Fruit fly (Drosophila melanogaster) whole organism, embryonic: ENCODE measurements around the gene pnt.

Source experiments
- Atf3 ChIP-seq: fragments of 200-800 bp; sonication (Bioruptor generic); optimal IDR thresholded peaks from 3 replicates; lab custom pipeline; 2016; ENCODE audit warnings: missing biosample characterization, missing genetic modification characterization
- Bteb2 ChIP-seq: fragments of 200-800 bp; sonication (Bioruptor generic); optimal IDR thresholded peaks from 2 replicates; lab custom pipeline; 2016; ENCODE audit warnings: missing biosample characterization, missing genetic modification characterization
- CG10209 ChIP-seq: fragments of 200-800 bp; sonication (Bioruptor generic); optimal IDR thresholded peaks from 3 replicates; lab custom pipeline; 2017; ENCODE audit warnings: missing biosample characterization, mild to moderate bottlenecking, missing genetic modification characterization, missing genetic modification reagents
- CG10959 ChIP-seq: fragments of 200-800 bp; sonication (Bioruptor generic); IDR thresholded peaks from 2 replicates; pipeline ENCODE4 v1.3.6; 2022; ENCODE audit warnings: missing biosample characterization, missing genetic modification characterization
- CG11093 ChIP-seq: fragments of 200-800 bp; sonication (Bioruptor generic); IDR thresholded peaks from 3 replicates; pipeline ENCODE4 v1.3.6; 2022; ENCODE audit warnings: missing biosample characterization, missing genetic modification characterization
- CG11247 ChIP-seq: fragments of 200-800 bp; sonication (Bioruptor generic); IDR thresholded peaks from 2 replicates; pipeline ENCODE4 v1.3.6; 2022; ENCODE audit warnings: missing biosample characterization, missing genetic modification characterization
- CG15269 ChIP-seq: fragments of 200-800 bp; sonication (Bioruptor generic); optimal IDR thresholded peaks from 2 replicates; lab custom pipeline; 2018; ENCODE audit warnings: missing biosample characterization, mild to moderate bottlenecking, missing genetic modification characterization, moderate library complexity
- CG1529 ChIP-seq: fragments of 200-800 bp; sonication (Bioruptor generic); optimal IDR thresholded peaks from 3 replicates; lab custom pipeline; 2018; ENCODE audit warnings: missing biosample characterization, missing genetic modification characterization
- CG17568 ChIP-seq: fragments of 200-800 bp; sonication (Bioruptor generic); optimal IDR thresholded peaks from 2 replicates; lab custom pipeline; 2018; ENCODE audit warnings: missing biosample characterization, mild to moderate bottlenecking, missing genetic modification characterization, moderate library complexity
- CG2116 ChIP-seq: fragments of 200-800 bp; sonication (Bioruptor generic); optimal IDR thresholded peaks from 3 replicates; lab custom pipeline; 2018; ENCODE audit warnings: missing biosample characterization, mild to moderate bottlenecking, missing genetic modification characterization
- CG30431 ChIP-seq: fragments of 200-800 bp; sonication (Bioruptor generic); optimal IDR thresholded peaks from 2 replicates; lab custom pipeline; 2017; ENCODE audit warnings: missing biosample characterization, missing genetic modification characterization
- CG3281 ChIP-seq: fragments of 200-800 bp; sonication (Bioruptor generic); optimal IDR thresholded peaks from 3 replicates; lab custom pipeline; 2017; ENCODE audit warnings: missing biosample characterization, mild to moderate bottlenecking, missing genetic modification characterization
- CG5245 ChIP-seq: fragments of 200-800 bp; sonication (Bioruptor generic); optimal IDR thresholded peaks from 3 replicates; lab custom pipeline; 2016; ENCODE audit warnings: missing biosample characterization, missing genetic modification characterization
- Dfd ChIP-seq, 2 experiments: fragments of >200 bp; optimal IDR thresholded peaks; 2 replicates each; lab custom pipeline; 2017; ENCODE audit warnings: missing biosample characterization in 2 of 2, missing genetic modification characterization in 2 of 2
- Doc2 ChIP-seq: fragments of 200-800 bp; sonication (Bioruptor generic); IDR thresholded peaks from 2 replicates; pipeline ENCODE4 v1.3.6; 2022; ENCODE audit warnings: missing biosample characterization, missing genetic modification characterization
- Dp ChIP-seq: fragments of 200-800 bp; sonication (Bioruptor generic); optimal IDR thresholded peaks from 2 replicates; lab custom pipeline; 2018; ENCODE audit warnings: missing biosample characterization, mild to moderate bottlenecking, missing genetic modification characterization, moderate library complexity
- Fer1 ChIP-seq: fragments of 200-800 bp; sonication (Bioruptor generic); optimal IDR thresholded peaks from 2 replicates; lab custom pipeline; 2017; ENCODE audit warnings: missing biosample characterization, mild to moderate bottlenecking, missing genetic modification characterization
- HLH4C ChIP-seq: fragments of 200-800 bp; sonication (Bioruptor generic); IDR thresholded peaks from 3 replicates; pipeline ENCODE4 v1.3.6; 2022; ENCODE audit warnings: missing biosample characterization, missing genetic modification characterization; ENCODE audit not compliant: partially characterized antibody
- Lhr ChIP-seq: fragments of 200-800 bp; sonication (Bioruptor generic); optimal IDR thresholded peaks from 3 replicates; lab custom pipeline; 2017; ENCODE audit warnings: mild to moderate bottlenecking, missing biosample characterization, missing genetic modification reagents, missing genetic modification characterization
- MBD-R2 ChIP-seq: fragments of 200-800 bp; sonication (Bioruptor generic); IDR thresholded peaks from 2 replicates; pipeline ENCODE4 v1.3.6; 2022; ENCODE audit warnings: missing biosample characterization, missing genetic modification characterization
- Max ChIP-seq: fragments of 200-800 bp; sonication (Bioruptor generic); optimal IDR thresholded peaks from 2 replicates; lab custom pipeline; 2016; ENCODE audit warnings: missing biosample characterization, mild to moderate bottlenecking, missing genetic modification characterization
- Med ChIP-seq: fragments of 200-800 bp; sonication (Bioruptor generic); peaks from one replicate; lab custom pipeline; 2016; ENCODE audit warnings: missing biosample characterization, missing genetic modification characterization, mild to moderate bottlenecking, inconsistent platforms, moderate library complexity
- Meics ChIP-seq: fragments of 200-800 bp; sonication (Bioruptor generic); optimal IDR thresholded peaks from 2 replicates; lab custom pipeline; 2017; ENCODE audit warnings: missing biosample characterization, mild to moderate bottlenecking, missing genetic modification characterization
- Nf-YA ChIP-seq: fragments of 200-800 bp; sonication (Bioruptor generic); IDR thresholded peaks from 2 replicates; pipeline ENCODE4 v1.3.6; 2022; ENCODE audit warnings: missing biosample characterization, missing genetic modification characterization
- Nf-YB ChIP-seq: fragments of 200-800 bp; sonication (Bioruptor generic); optimal IDR thresholded peaks from 3 replicates; lab custom pipeline; 2019; ENCODE audit warnings: missing biosample characterization, mild to moderate bottlenecking, missing genetic modification characterization, moderate library complexity
- NfI ChIP-seq: fragments of 200-800 bp; sonication (Bioruptor generic); optimal IDR thresholded peaks from 3 replicates; lab custom pipeline; 2018; ENCODE audit warnings: missing biosample characterization, mild to moderate bottlenecking, missing genetic modification characterization, moderate library complexity
- Sry-δ ChIP-seq: fragments of 200-800 bp; sonication (Bioruptor generic); optimal IDR thresholded peaks from 2 replicates; lab custom pipeline; 2016; ENCODE audit warnings: missing biosample characterization, missing genetic modification characterization
- Xbp1 ChIP-seq: fragments of 200-800 bp; sonication (Bioruptor generic); optimal IDR thresholded peaks from 3 replicates; lab custom pipeline; 2016; ENCODE audit warnings: missing biosample characterization, mild to moderate bottlenecking, missing genetic modification characterization
- ara ChIP-seq: fragments of 200-800 bp; sonication (Bioruptor generic); IDR thresholded peaks from 2 replicates; pipeline ENCODE4 v1.3.6; 2022; ENCODE audit warnings: missing biosample characterization, missing genetic modification characterization
- bcd ChIP-seq: fragments of 200-800 bp; sonication (Bioruptor generic); optimal IDR thresholded peaks from 2 replicates; lab custom pipeline; 2017; ENCODE audit warnings: missing biosample characterization, mild to moderate bottlenecking, missing genetic modification characterization
- cg ChIP-seq: fragments of 200-800 bp; sonication (Bioruptor generic); optimal IDR thresholded peaks from 3 replicates; lab custom pipeline; 2019; ENCODE audit warnings: missing biosample characterization, mild to moderate bottlenecking, missing genetic modification characterization, moderate library complexity
- da ChIP-seq: fragments of 200-800 bp; sonication (Bioruptor generic); optimal IDR thresholded peaks from 2 replicates; lab custom pipeline; 2016; ENCODE audit warnings: missing biosample characterization, missing genetic modification characterization
- danr ChIP-seq: fragments of 200-800 bp; sonication (Bioruptor generic); IDR thresholded peaks from 2 replicates; pipeline ENCODE4 v1.3.6; 2022; ENCODE audit warnings: missing biosample characterization, missing genetic modification characterization
- dpn ChIP-seq, 2 experiments: fragments of 200-800 bp; sonication (Bioruptor generic); optimal IDR thresholded peaks; 3 replicates each; lab custom pipeline; 2016; ENCODE audit warnings: missing biosample characterization in 2 of 2, missing genetic modification characterization in 2 of 2
- emc ChIP-seq: fragments of 200-800 bp; sonication (Bioruptor generic); optimal IDR thresholded peaks from 2 replicates; lab custom pipeline; 2016; ENCODE audit warnings: missing biosample characterization, missing genetic modification characterization
- fu2 ChIP-seq: fragments of 200-800 bp; sonication (Bioruptor generic); optimal IDR thresholded peaks from 2 replicates; lab custom pipeline; 2016; ENCODE audit warnings: missing biosample characterization, missing genetic modification characterization
- her ChIP-seq: fragments of 200-800 bp; sonication (Bioruptor generic); optimal IDR thresholded peaks from 2 replicates; lab custom pipeline; 2016; ENCODE audit warnings: missing biosample characterization, missing genetic modification characterization
- kah ChIP-seq: fragments of 200-800 bp; sonication (Bioruptor generic); optimal IDR thresholded peaks from 2 replicates; lab custom pipeline; 2018; ENCODE audit warnings: missing biosample characterization, mild to moderate bottlenecking, missing genetic modification characterization
- nerfin-1 ChIP-seq: fragments of 200-800 bp; sonication (Bioruptor generic); optimal IDR thresholded peaks from 3 replicates; lab custom pipeline; 2019; ENCODE audit warnings: missing biosample characterization, mild to moderate bottlenecking, missing genetic modification characterization, moderate library complexity
- otp ChIP-seq: fragments of 200-800 bp; sonication (Bioruptor generic); IDR thresholded peaks from 3 replicates; pipeline ENCODE4, ENCODE4 v1.3.6; 2022; ENCODE audit warnings: missing biosample characterization, missing genetic modification characterization
- phol ChIP-seq: fragments of 200-800 bp; sonication (Bioruptor generic); optimal IDR thresholded peaks from 3 replicates; lab custom pipeline; 2018; ENCODE audit warnings: missing biosample characterization, mild to moderate bottlenecking, missing genetic modification characterization, moderate library complexity
- pum ChIP-seq: fragments of 200-800 bp; sonication (Bioruptor generic); optimal IDR thresholded peaks from 2 replicates; lab custom pipeline; 2016; ENCODE audit warnings: missing biosample characterization, missing genetic modification characterization
- scrt ChIP-seq: fragments of 200-800 bp; sonication (Bioruptor generic); optimal IDR thresholded peaks from 2 replicates; lab custom pipeline; 2018; ENCODE audit warnings: missing biosample characterization, mild to moderate bottlenecking, missing genetic modification characterization, moderate library complexity
- seq ChIP-seq: fragments of 200-800 bp; sonication (Bioruptor generic); IDR thresholded peaks from 2 replicates; pipeline ENCODE4 v1.3.6; 2022; ENCODE audit warnings: missing biosample characterization, missing genetic modification characterization
- sima ChIP-seq: fragments of 200-800 bp; sonication (Bioruptor generic); optimal IDR thresholded peaks from 2 replicates; lab custom pipeline; 2016; ENCODE audit warnings: missing biosample characterization, missing genetic modification characterization
- slou ChIP-seq: fragments of 200-800 bp; sonication (Bioruptor generic); optimal IDR thresholded peaks from 3 replicates; lab custom pipeline; 2016; ENCODE audit warnings: missing biosample characterization, missing genetic modification characterization
- sna ChIP-seq: fragments of 200-800 bp; sonication (Bioruptor generic); IDR thresholded peaks from 2 replicates; pipeline ENCODE4 v1.3.6; 2022; ENCODE audit warnings: missing biosample characterization, missing genetic modification characterization; ENCODE audit not compliant: partially characterized antibody
- so ChIP-seq: fragments of 200-800 bp; sonication (Bioruptor generic); IDR thresholded peaks from 3 replicates; pipeline ENCODE4 v1.3.6; 2022; ENCODE audit warnings: missing biosample characterization, missing genetic modification characterization
- ssp ChIP-seq: fragments of 200-800 bp; sonication (Bioruptor generic); IDR thresholded peaks from 2 replicates; pipeline ENCODE4 v1.3.6; 2022; ENCODE audit warnings: missing biosample characterization, missing genetic modification characterization
- vvl ChIP-seq: fragments of 200-800 bp; sonication (Bioruptor generic); IDR thresholded peaks from 2 replicates; pipeline ENCODE4 v1.3.6; 2022; ENCODE audit warnings: missing biosample characterization, missing genetic modification characterization

pnt gene

dm6 chr3R:23347432-23348305 lies 1.7 kb upstream of the pnt start, which contains the start of gene PolE1 (continued):
- TF ChIP-seq CG10959 (GFP tag; lab: Robert Waterston, UW) (no peak), Dfd (GFP tag; optimal IDR thresholded peaks at IDR 0.05; lab: Kevin White, UChicago) (no peak), CG17568 (GFP tag; lab: Kevin White, UChicago) (no peak), kah (GFP tag; lab: Kevin White, UChicago) (no peak), Dp (GFP tag; lab: Kevin White, UChicago) (peak; percentile 99), her (GFP tag; lab: Kevin White, UChicago) (no peak), fu2 (GFP tag; lab: Kevin White, UChicago) (no peak), vvl (peak; percentile 37; the same call in 1 of the 2 replicates), Meics (GFP tag; lab: Kevin White, UChicago) (no peak), NfI (GFP tag; lab: Kevin White, UChicago) (peak; percentile 11), sna (GFP tag; lab: Robert Waterston, UW) (no peak), CG30431 (GFP tag; lab: Kevin White, UChicago) (no peak), CG3281 (no peak), Sry-δ (GFP tag; lab: Kevin White, UChicago) (peak; percentile 15), CG5245 (GFP tag; lab: Kevin White, UChicago) (no peak), ara (GFP tag; lab: Robert Waterston, UW) (no peak), so (GFP tag; lab: Robert Waterston, UW) (no peak), phol (tag; lab: Kevin White, UChicago) (peak; percentile 28), CG10209 (GFP tag; lab: Kevin White, UChicago) (no peak), nerfin-1 (tag; lab: Kevin White, UChicago) (peak; percentile 62), sima (GFP tag; lab: Kevin White, UChicago) (no peak), CG15269 (tag; lab: Kevin White, UChicago) (no peak), CG11247 (no peak), HLH4C (peak; percentile 33; the same call in 1 of the 3 replicates), otp (GFP tag; lab: Robert Waterston, UW) (peak; percentile 21; the same call in 1 of the 3 replicates), ssp (GFP tag; lab: Robert Waterston, UW) (no peak), Nf-YA (no peak), Max (peak; percentile 26), seq (GFP tag; lab: Robert Waterston, UW) (no peak), Bteb2 (GFP tag; lab: Kevin White, UChicago) (no peak), Lhr (GFP tag; lab: Kevin White, UChicago) (peak; percentile 32), scrt (GFP tag; lab: Kevin White, UChicago) (peak; percentile 94), Med (GFP tag; lab: Kevin White, UChicago) (peak; percentile 88), Atf3 (GFP tag; lab: Kevin White, UChicago) (no peak), danr (no peak), Nf-YB (GFP tag; lab: Kevin White, UChicago) (no peak), dpn (GFP tag; optimal IDR thresholded peaks at IDR 0.05; lab: Kevin White, UChicago) (peak in 1 of 2 experiments; percentile 4), Fer1 (GFP tag; lab: Kevin White, UChicago) (peak; percentile 24), slou (GFP tag; lab: Kevin White, UChicago) (no peak), CG11093 (no peak), MBD-R2 (GFP tag; lab: Robert Waterston, UW) (peak; percentile 71), pum (no peak), emc (GFP tag; lab: Kevin White, UChicago) (no peak), CG1529 (GFP tag; lab: Kevin White, UChicago) (no peak), da (GFP tag; lab: Kevin White, UChicago) (no peak), cg (GFP tag; lab: Kevin White, UChicago) (peak; percentile 69), Xbp1 (peak; percentile 13), CG2116 (GFP tag; lab: Kevin White, UChicago) (peak; percentile 31), bcd (GFP tag; lab: Kevin White, UChicago) (no peak), Doc2 (no peak)
